Worm (Caenorhabditis elegans): ENCODE data around the gene act-4.

DNA sequence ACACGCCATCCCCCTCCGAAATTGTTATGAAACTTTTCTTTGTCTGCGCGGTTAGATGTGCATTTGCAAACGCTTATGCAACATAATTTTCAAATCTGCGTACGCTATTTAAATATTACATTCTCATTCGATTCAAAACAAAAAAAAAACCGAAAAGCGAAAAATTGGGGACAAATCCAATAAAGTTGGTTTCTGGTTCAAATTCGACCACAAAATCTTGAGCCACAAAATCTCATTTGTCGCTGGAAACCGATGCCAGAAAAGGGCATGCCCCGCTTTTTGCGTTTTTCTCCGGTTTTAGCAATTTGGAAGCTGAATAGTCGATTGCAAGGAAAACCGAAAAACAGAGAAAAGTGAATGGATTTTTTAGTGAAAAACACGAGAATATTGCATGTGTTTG, 28.4 kb upstream of the act-4 start:
- no peak for TF ChIP-seq ama-1 (optimal IDR thresholded peaks at IDR 0.05)
- TF ChIP-seq tbx-37 (GFP tag; conservative IDR thresholded peaks at IDR 0.05) = no peak
